Worm (Caenorhabditis elegans) whole organism, midembryonic: Measurements from ENCODE around the gene arf-5.

Experiments used
- T22C8.4 ChIP-seq: fragments of 200-800 bp; sonication (Bioruptor generic); IDR thresholded peaks from 2 replicates; pipeline ENCODE4 v1.3.6; 2022; ENCODE audit warnings: missing genetic modification characterization, missing compliant biosample characterization
- cog-1 ChIP-seq: sonication (generic microtip); optimal IDR thresholded peaks from 2 replicates; lab custom pipeline; 2016; ENCODE audit warnings: missing genetic modification characterization, missing compliant biosample characterization
- klf-2 ChIP-seq: fragments of 200-800 bp; sonication (Bioruptor generic); conservative IDR thresholded peaks from 2 replicates; pipeline ENCODE4 v1.3.6; 2022; ENCODE audit warnings: missing genetic modification reagents, missing genetic modification characterization, missing compliant biosample characterization
- med-1 ChIP-seq: sonication (generic microtip); optimal IDR thresholded peaks from 2 replicates; lab custom pipeline; 2017; ENCODE audit warnings: missing genetic modification characterization, mild to moderate bottlenecking, missing compliant biosample characterization, antibody characterized with exemption, missing genetic modification reagents; ENCODE audit not compliant: insufficient read depth
- tab-1 ChIP-seq: fragments of 200-800 bp; sonication (Bioruptor generic); IDR thresholded peaks from 2 replicates; pipeline ENCODE4 v1.3.6; 2022; ENCODE audit warnings: missing genetic modification characterization, missing compliant biosample characterization
- ztf-23 ChIP-seq: fragments of 200-800 bp; sonication (Bioruptor generic); IDR thresholded peaks from 2 replicates; pipeline ENCODE4 v1.3.6; 2022; ENCODE audit warnings: missing genetic modification reagents, missing genetic modification characterization, missing compliant biosample characterization
- ztf-29 ChIP-seq: fragments of 200-800 bp; sonication (Bioruptor generic); IDR thresholded peaks from 2 replicates; pipeline ENCODE4 v1.3.6; 2022; ENCODE audit warnings: missing genetic modification reagents, missing genetic modification characterization, missing compliant biosample characterization

- TF ChIP-seq ztf-23 (no peak), ztf-29 (GFP tag; lab: Robert Waterston, UW) (no peak), T22C8.4 (GFP tag; lab: Robert Waterston, UW) (no peak), med-1 (GFP tag; lab: Kevin White, UChicago) (no peak), klf-2 (GFP tag; lab: Robert Waterston, UW) (no peak), cog-1 (tag; lab: Kevin White, UChicago) (no peak), tab-1 (GFP tag; lab: Robert Waterston, UW) (no peak)
These were observed 4.8 kb downstream of the arf-5 start, which contains the start of gene mec-17 for ce11 chrIV:7987083-7987482.
